Fruit fly (Drosophila melanogaster) whole organism, larva: ENCODE data around the gene CG11983.

Experiments
- noc ChIP-seq: fragments of 200-800 bp; sonication (Bioruptor generic); optimal IDR thresholded peaks from 3 replicates; lab custom pipeline; 2019; ENCODE audit warnings: missing biosample characterization, mild to moderate bottlenecking, missing genetic modification characterization, moderate library complexity

The CG11983 gene

dm6 chr3R:9014859-9015466, 6.8 kb downstream of the CG11983 start, which contains the start of the genes Kcmf1, Sf3b5 and CG11986:
Gene Kcmf1, minus strand, starts transcription at chr3R:9014909.
Gene Sf3b5, minus strand, starts transcription at chr3R:9015341.
Gene CG11986, plus strand, starts transcription at chr3R:9015446.
- no peak for TF ChIP-seq noc (tag; lab: Kevin White, UChicago)

DNA sequence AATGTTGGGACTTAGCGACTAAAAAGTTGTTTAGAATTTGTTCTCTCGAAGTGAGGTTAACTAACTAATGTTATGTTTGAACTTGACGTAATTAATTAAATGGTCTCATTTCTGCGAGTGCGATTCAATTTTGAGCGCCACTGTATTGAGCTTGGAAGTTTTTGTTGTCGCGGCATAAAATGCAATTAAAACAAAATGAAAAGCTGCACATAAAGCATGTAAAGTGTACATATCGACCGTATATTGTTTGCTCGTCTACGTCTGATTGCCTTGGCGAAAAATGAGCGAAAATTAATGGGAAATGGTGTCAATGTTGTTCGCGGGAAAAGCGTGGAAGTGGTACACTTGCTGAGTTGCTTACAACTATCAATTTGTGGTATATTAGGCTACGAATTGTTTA, 8.7 kb downstream of the CG11983 start:
- no peak for TF ChIP-seq noc (tag; lab: Kevin White, UChicago)

DNA sequence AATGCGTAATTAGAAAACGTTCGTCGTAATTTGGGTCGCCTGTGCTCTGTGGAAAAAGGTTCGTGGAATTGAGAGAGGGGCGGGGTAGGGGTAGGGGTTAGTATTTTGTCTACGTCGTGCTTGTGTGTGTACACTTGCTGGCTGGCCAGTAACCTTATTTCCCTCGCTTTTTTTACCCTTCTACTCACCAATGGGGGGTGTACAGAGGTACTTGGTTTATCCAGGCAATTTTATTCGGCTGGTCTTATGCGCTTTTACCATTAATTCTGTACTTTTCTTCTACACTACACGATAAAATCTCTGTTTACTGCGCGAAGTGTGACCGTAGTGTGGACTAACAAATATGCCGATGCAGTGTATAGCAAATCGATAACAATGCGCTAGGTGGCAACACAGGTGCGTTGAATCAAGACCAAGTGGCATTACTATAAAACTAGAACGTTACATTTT, 11.6 kb downstream of the CG11983 start, which contains the start of gene tgo:
Gene tgo (minus strand): TSS at position 334 of the 450 bp plus-strand sequence.
- TF ChIP-seq noc (tag; lab: Kevin White, UChicago), result peak; percentile 41

dm6 chr3R:9023934-9024333, 15.8 kb downstream of the CG11983 start:
- TF ChIP-seq noc (tag; lab: Kevin White, UChicago), result no peak

DNA sequence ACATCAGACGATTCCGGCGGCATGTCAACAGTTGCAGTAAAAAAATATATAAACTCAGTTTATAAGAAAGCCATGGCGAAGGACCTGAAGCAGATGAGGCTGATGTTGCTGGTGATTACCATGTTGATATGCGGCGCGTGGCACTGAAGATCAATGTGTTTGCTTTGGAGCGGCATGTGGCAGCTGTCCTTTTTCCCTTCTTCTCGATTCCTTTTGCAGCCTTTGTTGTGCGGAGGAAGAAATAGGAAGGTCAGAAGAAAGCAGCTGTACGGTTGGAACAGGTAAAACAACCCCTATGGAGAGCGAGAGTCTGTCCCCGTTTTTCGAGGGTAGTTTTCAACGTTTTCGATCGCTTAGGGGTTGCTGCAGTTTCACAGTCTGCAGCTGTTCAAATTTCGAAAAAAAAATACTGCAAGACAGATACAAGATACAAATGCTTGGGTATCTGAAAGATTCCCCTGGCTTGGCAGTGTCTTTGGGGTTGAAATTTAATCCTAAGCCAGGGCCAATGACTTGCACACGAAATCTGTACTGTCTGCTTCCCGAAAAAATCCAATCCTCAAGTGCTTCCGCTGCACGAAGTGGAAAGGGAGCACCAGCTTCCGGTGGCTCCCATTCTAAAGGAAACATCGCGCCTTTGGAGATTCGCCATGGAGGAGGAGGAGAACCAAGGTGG, 16.9 kb downstream of the CG11983 start:
- no peak for TF ChIP-seq noc (tag; lab: Kevin White, UChicago)

dm6 chr3R:9027082-9027481, 19.0 kb downstream of the CG11983 start:
- TF ChIP-seq noc (tag; lab: Kevin White, UChicago), result no peak

- TF ChIP-seq noc (tag; lab: Kevin White, UChicago), result no peak
Observed at dm6 chr3R:9028690-9029089, 20.6 kb downstream of the CG11983 start.

DNA sequence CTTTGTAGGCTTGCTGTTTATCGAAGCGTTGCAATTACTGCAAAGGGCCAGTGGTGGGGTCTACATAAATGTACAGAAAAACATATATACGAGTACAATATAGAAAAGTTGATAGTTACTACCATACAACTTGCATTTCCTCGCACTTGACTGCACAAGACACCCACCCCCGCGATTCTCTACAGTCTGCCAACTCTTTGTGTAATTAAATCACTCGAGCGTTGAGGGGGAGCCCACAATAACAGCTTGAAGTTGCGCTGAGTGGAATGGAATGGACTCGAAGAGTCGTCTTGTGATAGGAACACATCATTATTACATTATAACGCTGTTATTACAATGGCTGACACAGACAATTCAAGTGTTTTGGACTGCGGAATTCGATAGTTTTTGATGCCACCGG, 21.3 kb downstream of the CG11983 start:
- no peak for TF ChIP-seq noc (tag; lab: Kevin White, UChicago)

DNA sequence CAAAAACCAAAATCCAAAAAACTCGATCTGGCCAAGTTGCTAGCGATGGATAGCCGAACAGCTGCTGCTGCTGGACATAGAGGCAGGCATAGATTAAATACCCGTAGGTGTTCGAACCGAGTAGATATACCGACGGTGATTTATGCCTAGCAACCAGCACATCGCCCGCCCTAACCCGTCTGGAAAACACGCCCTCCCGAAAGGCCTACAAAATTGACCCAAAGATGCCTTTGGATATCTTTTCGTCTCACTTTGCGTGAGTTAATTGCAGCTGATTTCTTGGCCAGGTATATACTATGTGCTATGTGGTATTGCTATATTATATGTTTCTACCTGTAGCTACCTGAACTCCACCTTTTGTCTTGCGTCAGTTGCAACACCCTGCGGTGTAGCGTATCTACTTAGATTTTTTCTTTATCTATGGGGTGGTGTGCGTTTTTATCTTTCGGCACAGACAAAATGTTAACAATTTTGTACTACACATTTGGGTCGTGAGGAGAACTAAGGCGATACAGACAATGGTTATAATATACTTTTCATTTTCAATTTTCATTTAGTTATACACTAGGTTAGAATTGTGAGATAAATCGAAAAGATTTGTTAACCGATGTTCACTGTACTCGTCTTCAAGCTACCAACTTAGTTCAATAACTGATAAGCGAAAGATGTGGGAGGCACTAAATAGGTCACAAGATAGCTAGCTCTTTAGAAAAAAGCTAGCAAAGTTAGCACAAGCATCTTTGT, 22.1 kb downstream of the CG11983 start:
- no peak for TF ChIP-seq noc (tag; lab: Kevin White, UChicago)

dm6 chr3R:9030750-9031128, 22.6 kb downstream of the CG11983 start:
- TF ChIP-seq noc (tag; lab: Kevin White, UChicago), result no peak

DNA sequence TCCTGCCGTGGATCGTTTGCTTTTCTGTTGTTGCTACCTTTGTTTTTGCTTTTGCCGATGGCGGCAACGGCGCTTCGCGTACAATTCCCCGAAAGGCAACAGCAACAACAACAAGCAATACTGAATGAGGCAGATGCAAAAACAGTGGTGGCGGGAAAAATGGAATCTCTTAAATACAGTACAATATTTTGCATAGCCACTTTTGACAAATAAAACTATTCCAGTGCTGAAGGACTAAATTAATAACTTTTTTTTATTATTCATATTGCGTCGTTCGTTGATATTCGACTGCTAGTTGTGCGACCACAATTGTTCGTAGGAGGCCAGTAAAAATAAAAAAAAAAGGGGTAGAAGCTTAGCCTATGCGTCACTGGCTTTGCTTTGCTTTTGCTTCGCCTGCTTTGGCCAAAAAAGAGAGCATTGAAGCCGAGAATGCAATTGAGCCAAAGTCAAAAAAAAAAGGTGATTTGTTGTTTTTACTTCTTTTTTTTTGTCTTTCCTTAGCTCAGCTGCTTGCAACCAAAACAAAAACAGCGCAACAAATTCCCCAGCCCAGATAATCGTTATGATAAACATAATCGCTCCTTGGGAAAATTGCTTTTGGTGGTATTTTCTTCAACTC, 23.8 kb downstream of the CG11983 start:
- peak; percentile 85 for TF ChIP-seq noc (tag; lab: Kevin White, UChicago)

DNA sequence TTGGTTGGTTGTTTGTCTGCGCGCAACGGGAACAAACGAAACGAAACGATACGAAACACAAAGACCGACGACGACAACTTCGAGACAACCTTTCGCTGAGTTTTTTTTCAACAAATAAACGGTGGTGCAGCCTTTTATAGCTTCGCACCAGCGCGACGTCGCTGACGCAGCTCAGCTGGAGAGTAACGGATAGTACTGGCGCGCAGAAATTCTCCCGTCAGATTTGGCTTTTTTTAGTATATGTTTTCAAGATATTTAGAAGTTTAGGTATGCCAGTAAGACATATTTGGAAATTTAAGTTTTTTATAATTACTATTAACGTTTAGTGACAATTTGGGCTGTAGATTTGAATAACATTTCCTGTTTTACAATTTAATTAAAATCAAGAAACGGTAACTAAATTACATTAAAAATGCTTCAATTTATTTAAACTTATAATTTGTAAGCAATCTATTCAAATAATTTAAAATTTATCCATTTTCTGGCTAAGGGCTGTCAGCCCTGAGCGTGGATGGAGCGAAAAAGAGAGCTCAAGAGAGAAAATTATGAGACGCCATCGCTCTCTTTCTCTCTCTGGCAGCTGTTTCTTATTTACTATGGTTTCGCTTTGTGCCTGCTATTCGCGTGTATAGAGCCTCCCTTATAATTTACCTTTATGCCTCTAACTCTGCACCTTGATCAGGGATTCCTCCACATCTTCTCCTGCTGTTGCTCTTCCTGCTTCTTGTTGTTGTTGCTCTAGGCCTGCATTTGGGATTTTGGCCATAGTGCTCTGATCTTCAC, 25.7 kb downstream of the CG11983 start:
- TF ChIP-seq noc (tag; lab: Kevin White, UChicago), result peak; percentile 93

dm6 chr3R:9035252-9035651, 27.1 kb downstream of the CG11983 start:
- TF ChIP-seq noc (tag; lab: Kevin White, UChicago), result no peak

DNA sequence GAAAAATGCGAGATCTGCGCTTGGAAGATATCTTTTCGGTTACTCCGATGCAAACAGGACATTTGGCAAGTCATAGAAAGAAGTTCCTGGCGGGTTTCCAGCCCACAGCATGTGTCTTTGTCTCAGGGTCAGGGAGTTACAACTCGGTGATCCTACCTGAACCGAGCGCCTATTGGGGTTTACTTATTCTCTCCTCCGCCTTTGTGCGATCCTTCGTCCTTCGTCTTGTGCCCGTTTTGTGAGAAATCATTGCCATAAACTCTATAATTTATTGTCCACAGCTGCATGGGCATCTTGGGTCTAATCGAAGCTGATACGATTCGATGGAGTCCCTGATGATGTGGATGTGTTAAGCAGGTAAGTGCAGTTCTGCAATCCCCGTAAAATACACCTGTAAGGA, 29.8 kb downstream of the CG11983 start:
- TF ChIP-seq noc (tag; lab: Kevin White, UChicago), result no peak

dm6 chr3R:9038652-9039051, 30.5 kb downstream of the CG11983 start, which contains the start of gene hyx:
Gene hyx, plus strand, starts transcription at chr3R:9038760.
- TF ChIP-seq noc (tag; lab: Kevin White, UChicago), result no peak
